Fruit fly (Drosophila melanogaster) whole organism, pupa: ENCODE measurements around the gene CG3630.
A peak's percentile ranks its signal among the peaks of the same experiment; 100 is the strongest.

Experiments
- CG10348 ChIP-seq: fragments of 200-800 bp; sonication (Bioruptor generic); IDR thresholded peaks from 2 replicates; pipeline ENCODE4 v1.3.6; 2022; ENCODE audit warnings: missing biosample characterization, missing genetic modification characterization
- CG12605 ChIP-seq: fragments of 200-800 bp; sonication (Bioruptor generic); IDR thresholded peaks from 2 replicates; pipeline ENCODE4 v1.3.6; 2022; ENCODE audit warnings: missing biosample characterization, missing genetic modification characterization
- CG13204 ChIP-seq: fragments of 200-800 bp; sonication (Bioruptor generic); optimal IDR thresholded peaks from 2 replicates; lab custom pipeline; 2018; ENCODE audit warnings: missing biosample characterization, mild to moderate bottlenecking, missing genetic modification characterization, moderate library complexity
- CG14655 ChIP-seq: fragments of 200-800 bp; sonication (Bioruptor generic); optimal IDR thresholded peaks from 3 replicates; lab custom pipeline; 2017; ENCODE audit warnings: mild to moderate bottlenecking, missing biosample characterization, missing genetic modification reagents, missing genetic modification characterization
- CG15710 ChIP-seq: fragments of 200-800 bp; sonication (Bioruptor generic); optimal IDR thresholded peaks from 2 replicates; lab custom pipeline; 2018; ENCODE audit warnings: missing biosample characterization, mild to moderate bottlenecking, missing genetic modification characterization, moderate library complexity
- CG17806 ChIP-seq: fragments of 200-800 bp; sonication (Bioruptor generic); optimal IDR thresholded peaks from 2 replicates; lab custom pipeline; 2018; ENCODE audit warnings: missing biosample characterization, mild to moderate bottlenecking, missing genetic modification characterization, moderate library complexity
- CG32121 ChIP-seq: fragments of 200-800 bp; sonication (Bioruptor generic); IDR thresholded peaks from 2 replicates; pipeline ENCODE4 v1.3.6; 2022; ENCODE audit warnings: missing biosample characterization, missing genetic modification characterization
- CG34367 ChIP-seq: fragments of 200-800 bp; sonication (Bioruptor generic); optimal IDR thresholded peaks from 2 replicates; lab custom pipeline; 2018; ENCODE audit warnings: missing biosample characterization, mild to moderate bottlenecking, missing genetic modification characterization
- CG4496 ChIP-seq: fragments of 200-800 bp; sonication (Bioruptor generic); IDR thresholded peaks from 3 replicates; pipeline ENCODE4 v1.3.6; 2022; ENCODE audit warnings: missing biosample characterization, missing genetic modification characterization
- CG8159 ChIP-seq: fragments of 200-800 bp; sonication (Bioruptor generic); optimal IDR thresholded peaks from 3 replicates; lab custom pipeline; 2018; ENCODE audit warnings: missing biosample characterization, mild to moderate bottlenecking, missing genetic modification characterization, moderate library complexity
- CG8301 ChIP-seq: fragments of 200-800 bp; sonication (Bioruptor generic); optimal IDR thresholded peaks from 2 replicates; lab custom pipeline; 2018; ENCODE audit warnings: missing biosample characterization, mild to moderate bottlenecking, missing genetic modification characterization
- CG9948 ChIP-seq: fragments of 200-800 bp; sonication (Bioruptor generic); optimal IDR thresholded peaks from 2 replicates; lab custom pipeline; 2018; ENCODE audit warnings: missing biosample characterization, mild to moderate bottlenecking, missing genetic modification characterization, moderate library complexity
- D1 ChIP-seq: fragments of 200-800 bp; sonication (Bioruptor generic); optimal IDR thresholded peaks from 2 replicates; lab custom pipeline; 2018; ENCODE audit warnings: missing biosample characterization, mild to moderate bottlenecking, missing genetic modification characterization, moderate library complexity
- EcR ChIP-seq: fragments of 200-800 bp; sonication (Bioruptor generic); optimal IDR thresholded peaks from 3 replicates; lab custom pipeline; 2019; ENCODE audit warnings: missing biosample characterization, missing genetic modification characterization, mild to moderate bottlenecking, moderate library complexity, missing genetic modification reagents
- Ets98B ChIP-seq: fragments of 200-800 bp; sonication (Bioruptor generic); IDR thresholded peaks from 2 replicates; pipeline ENCODE4 v1.3.6; 2022; ENCODE audit warnings: missing biosample characterization, missing genetic modification characterization
- Pif1A ChIP-seq: fragments of 200-800 bp; sonication (Bioruptor generic); optimal IDR thresholded peaks from 3 replicates; lab custom pipeline; 2016; ENCODE audit warnings: missing biosample characterization, missing genetic modification characterization
- Pif1B ChIP-seq: fragments of 200-800 bp; sonication (Bioruptor generic); optimal IDR thresholded peaks from 3 replicates; lab custom pipeline; 2016; ENCODE audit warnings: missing biosample characterization, missing genetic modification characterization
- Snoo ChIP-seq: fragments of 200-800 bp; sonication (Bioruptor generic); optimal IDR thresholded peaks from 3 replicates; lab custom pipeline; 2017; ENCODE audit warnings: missing biosample characterization, mild to moderate bottlenecking, missing genetic modification characterization, inconsistent platforms
- fd96Ca ChIP-seq: fragments of 200-800 bp; sonication (Bioruptor generic); IDR thresholded peaks from 3 replicates; pipeline ENCODE4 v1.3.6; 2022; ENCODE audit warnings: missing biosample characterization, missing genetic modification characterization
- gl ChIP-seq: fragments of 200-800 bp; sonication (Bioruptor generic); optimal IDR thresholded peaks from 2 replicates; lab custom pipeline; 2018; ENCODE audit warnings: missing biosample characterization, mild to moderate bottlenecking, missing genetic modification characterization
- rn ChIP-seq: fragments of 200-800 bp; sonication (Bioruptor generic); IDR thresholded peaks from 2 replicates; pipeline ENCODE4 v1.3.6; 2022; ENCODE audit warnings: missing biosample characterization, missing genetic modification characterization

Gene CG3630

DNA sequence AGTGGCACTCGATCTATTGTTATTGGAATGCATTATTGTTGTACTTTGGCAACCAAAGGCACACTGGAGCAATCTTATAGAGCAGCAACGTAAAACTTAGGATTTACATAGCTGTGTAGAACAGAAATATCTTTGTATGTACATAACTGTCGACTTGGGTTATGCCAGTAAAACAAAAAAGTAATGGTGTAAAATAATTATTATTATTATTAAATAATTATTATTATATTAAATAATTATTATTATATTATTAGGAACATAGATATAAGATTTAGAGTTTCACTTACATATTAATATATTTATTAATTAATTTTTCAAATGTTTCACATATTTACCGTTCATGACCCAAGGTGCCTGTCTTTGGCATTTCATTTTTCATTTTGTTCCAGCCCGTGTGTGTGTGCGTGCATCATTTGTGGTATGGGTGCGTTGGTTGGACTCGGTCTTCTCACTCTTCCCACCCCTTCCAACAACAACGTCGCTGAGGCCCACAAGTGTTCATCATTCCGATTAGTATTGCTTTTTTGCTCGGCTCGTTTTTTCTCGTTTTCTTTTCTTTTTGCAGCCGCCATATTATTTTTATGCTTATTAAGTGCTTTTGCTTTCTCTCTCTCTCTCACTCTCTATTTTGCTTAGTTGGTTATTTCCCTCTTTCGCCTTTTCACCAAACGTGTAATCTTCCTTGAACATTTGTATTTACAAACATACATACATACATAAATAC, 37.9 kb upstream of the CG3630 start:
- TF ChIP-seq CG15710, result peak; percentile 94
- peak; percentile 95 for TF ChIP-seq CG12605 (GFP tag; lab: Robert Waterston, UW)
- peak; percentile 89 for TF ChIP-seq Snoo (tag; lab: Kevin White, UChicago)
- TF ChIP-seq Pif1A (GFP tag; lab: Kevin White, UChicago), result peak; percentile 82
- TF ChIP-seq rn (GFP tag; lab: Robert Waterston, UW), result peak; percentile 90
- peak; percentile 94 for TF ChIP-seq CG4496 (GFP tag; lab: Robert Waterston, UW)
- TF ChIP-seq fd96Ca, result peak; percentile 82
- peak; percentile 69 for TF ChIP-seq CG13204 (GFP tag; lab: Kevin White, UChicago)
- peak; percentile 86 for TF ChIP-seq CG17806 (tag; lab: Kevin White, UChicago)
- TF ChIP-seq CG34367, result peak; percentile 82
- TF ChIP-seq D1 (tag; lab: Kevin White, UChicago), result peak; percentile 90
- TF ChIP-seq CG8301 (tag; lab: Kevin White, UChicago), result peak; percentile 53
- peak; percentile 67 for TF ChIP-seq Pif1B
- peak; percentile 58; the same call in 1 of the 2 replicates for TF ChIP-seq CG32121 (GFP tag; lab: Robert Waterston, UW)
- peak; percentile 96 for TF ChIP-seq CG9948
- peak; percentile 75 for TF ChIP-seq CG10348 (GFP tag; lab: Robert Waterston, UW)
- TF ChIP-seq CG8159 (tag; lab: Kevin White, UChicago), result peak; percentile 97
- peak; percentile 93 for TF ChIP-seq CG14655 (GFP tag; lab: Kevin White, UChicago)
- peak; percentile 12 for TF ChIP-seq EcR
- TF ChIP-seq gl, result peak; percentile 95
- peak; percentile 84 for TF ChIP-seq Ets98B (GFP tag; lab: Robert Waterston, UW)

DNA sequence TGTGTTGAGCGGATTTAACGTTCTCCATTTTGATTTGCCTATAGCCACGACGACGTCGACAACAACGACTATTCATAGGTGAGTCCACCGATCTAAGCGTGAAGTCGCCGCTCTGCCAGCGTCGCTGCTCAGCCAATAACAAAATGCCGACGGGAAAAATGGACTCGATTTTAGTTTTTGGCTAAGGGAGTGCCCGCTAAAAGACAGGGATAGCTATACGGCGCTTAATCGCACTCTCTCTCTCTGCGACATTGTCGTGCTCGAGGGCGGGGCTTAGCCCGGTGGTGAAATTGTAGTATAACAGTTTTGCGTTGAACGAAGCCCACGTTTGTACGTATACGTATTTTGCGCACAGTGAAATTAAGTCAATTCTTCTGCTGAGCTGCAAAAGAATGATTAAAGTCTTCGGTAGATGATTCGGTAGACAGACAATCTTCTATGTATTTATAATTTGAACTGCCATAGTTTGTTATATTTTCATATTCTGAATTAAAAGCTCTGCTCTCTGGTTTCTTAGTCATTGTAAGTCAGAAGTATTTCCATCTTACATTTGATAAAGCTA, 36.4 kb upstream of the CG3630 start:
- no peak for TF ChIP-seq CG34367
- peak; percentile 60; the same call in 1 of the 3 replicates for TF ChIP-seq CG4496 (GFP tag; lab: Robert Waterston, UW)
- TF ChIP-seq D1 (tag; lab: Kevin White, UChicago), result no peak
- no peak for TF ChIP-seq Pif1B
- TF ChIP-seq Ets98B (GFP tag; lab: Robert Waterston, UW), result peak; percentile 19; the same call in 1 of the 2 replicates
- TF ChIP-seq EcR, result no peak
- 0 out of 2 replicates have a peak, but pooled peaks have one; percentile 20 for TF ChIP-seq CG12605 (GFP tag; lab: Robert Waterston, UW)
- TF ChIP-seq CG10348 (GFP tag; lab: Robert Waterston, UW), result no peak

DNA sequence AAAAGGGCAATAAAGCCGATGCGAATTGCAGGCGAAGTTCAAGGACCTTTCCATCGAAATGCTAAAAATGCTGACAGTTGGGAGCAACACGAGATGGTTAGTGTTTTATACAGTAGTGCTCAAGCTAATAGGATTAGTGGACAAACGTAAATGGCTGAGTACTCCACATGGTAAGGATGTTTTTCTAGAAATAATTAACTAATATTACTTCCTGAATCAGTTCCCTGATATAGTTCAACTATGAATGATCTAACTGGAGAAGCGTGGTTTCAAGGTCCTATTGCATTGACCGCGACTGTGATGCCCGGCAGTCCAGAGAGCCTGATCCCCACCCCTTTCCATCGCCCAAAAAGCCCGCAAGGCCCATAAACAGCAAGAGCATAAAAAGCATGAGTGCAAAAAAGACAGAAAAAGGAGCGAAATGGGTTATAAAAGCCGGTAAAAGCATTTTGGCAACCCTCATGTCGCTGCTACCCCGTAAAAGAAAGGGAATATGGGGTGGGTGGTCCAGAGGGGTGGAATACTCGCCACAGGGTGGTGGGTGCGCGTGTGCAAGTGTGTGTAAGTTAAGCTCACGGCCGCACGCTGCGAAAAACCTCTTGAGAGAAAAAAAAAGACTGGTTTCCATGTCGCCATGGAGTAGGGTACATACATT, 27.6 kb upstream of the CG3630 start:
- TF ChIP-seq gl (peak; percentile 68), CG9948 (peak; percentile 81), CG8301 (tag; lab: Kevin White, UChicago) (peak; percentile 67), CG15710 (peak; percentile 85), D1 (tag; lab: Kevin White, UChicago) (peak; percentile 15), CG4496 (GFP tag; lab: Robert Waterston, UW) (peak; percentile 85), Pif1B (peak; percentile 74), Pif1A (GFP tag; lab: Kevin White, UChicago) (peak; percentile 71), CG17806 (tag; lab: Kevin White, UChicago) (peak; percentile 82), EcR (peak; percentile 26), CG14655 (GFP tag; lab: Kevin White, UChicago) (peak; percentile 80), CG13204 (GFP tag; lab: Kevin White, UChicago) (peak; percentile 3), fd96Ca (peak; percentile 79), CG8159 (tag; lab: Kevin White, UChicago) (peak; percentile 87), CG32121 (GFP tag; lab: Robert Waterston, UW) (no peak), rn (GFP tag; lab: Robert Waterston, UW) (0 out of 2 replicates have a peak, but pooled peaks have one; percentile 23), CG12605 (GFP tag; lab: Robert Waterston, UW) (peak; percentile 74), Ets98B (GFP tag; lab: Robert Waterston, UW) (peak; percentile 53), CG34367 (peak; percentile 83), CG10348 (GFP tag; lab: Robert Waterston, UW) (no peak), Snoo (tag; lab: Kevin White, UChicago) (peak; percentile 88)

DNA sequence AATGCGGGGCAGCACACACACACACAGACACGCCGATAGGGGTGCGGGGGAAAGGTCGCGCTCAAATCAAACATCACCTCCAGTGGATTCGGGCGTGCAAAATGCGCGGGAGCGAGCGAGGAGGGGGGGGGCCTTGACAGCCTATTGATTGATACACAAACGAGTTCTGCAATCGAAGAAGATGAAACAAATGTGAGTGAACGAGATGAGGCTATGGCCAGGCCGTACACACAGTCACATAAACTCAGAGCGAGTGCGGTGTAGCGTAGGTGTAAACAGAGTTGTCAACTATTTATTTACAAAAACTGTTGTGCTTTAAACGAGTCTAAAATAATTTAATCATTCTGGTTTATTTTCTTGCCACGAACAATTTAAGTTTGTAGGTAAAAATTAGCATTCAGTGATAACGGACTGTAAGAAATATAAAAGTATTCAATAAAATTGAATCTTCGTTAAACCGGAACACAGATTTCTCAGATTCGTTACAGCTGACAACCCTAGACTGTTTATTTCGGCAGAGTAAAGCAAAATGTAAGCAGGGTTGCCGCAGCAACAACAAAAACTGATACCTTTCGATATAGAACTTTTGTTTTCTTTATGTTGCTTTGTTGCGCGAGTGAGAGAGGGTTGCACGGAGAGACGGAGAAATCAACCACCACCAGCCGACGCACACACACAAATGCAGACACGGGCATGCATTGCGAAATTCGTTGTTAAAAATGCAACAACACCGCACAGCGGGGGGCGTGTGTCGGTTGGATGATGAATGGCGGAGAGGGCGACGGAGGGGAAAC, 26.8 kb upstream of the CG3630 start:
- TF ChIP-seq CG34367 (peak; percentile 83), CG17806 (tag; lab: Kevin White, UChicago) (peak; percentile 89), D1 (tag; lab: Kevin White, UChicago) (peak; percentile 73), CG32121 (GFP tag; lab: Robert Waterston, UW) (peak; percentile 78), CG13204 (GFP tag; lab: Kevin White, UChicago) (peak; percentile 10), CG10348 (GFP tag; lab: Robert Waterston, UW) (no peak), CG14655 (GFP tag; lab: Kevin White, UChicago) (peak; percentile 80), EcR (peak; percentile 17), Pif1B (peak; percentile 79), gl (peak; percentile 76), CG8301 (tag; lab: Kevin White, UChicago) (peak; percentile 85), rn (GFP tag; lab: Robert Waterston, UW) (no peak), Pif1A (GFP tag; lab: Kevin White, UChicago) (peak; percentile 84), Ets98B (GFP tag; lab: Robert Waterston, UW) (peak; percentile 63), CG4496 (GFP tag; lab: Robert Waterston, UW) (peak; percentile 83), fd96Ca (peak; percentile 46; the same call in 1 of the 3 replicates), CG9948 (peak; percentile 84), CG12605 (GFP tag; lab: Robert Waterston, UW) (no peak; the same call in none of the 2 replicates), CG15710 (peak; percentile 88), CG8159 (tag; lab: Kevin White, UChicago) (peak; percentile 92), Snoo (tag; lab: Kevin White, UChicago) (peak; percentile 91)
